Fruit fly (Drosophila melanogaster) whole organism, embryonic: ENCODE data around the gene CG3984.
A peak's percentile ranks its signal among the peaks of the same experiment; 100 is the strongest.

Experiments used
- Abd-B ChIP-seq: fragments of 200-800 bp; sonication (Bioruptor generic); optimal IDR thresholded peaks from 2 replicates; lab custom pipeline; 2018; ENCODE audit warnings: missing biosample characterization, mild to moderate bottlenecking, missing genetic modification characterization, moderate library complexity
- Atf-2 ChIP-seq: fragments of 200-800 bp; sonication (Bioruptor generic); optimal IDR thresholded peaks from 2 replicates; lab custom pipeline; 2016; ENCODE audit warnings: missing biosample characterization, missing genetic modification characterization
- BEAF-32 ChIP-seq: fragments of 200-800 bp; sonication (Bioruptor generic); optimal IDR thresholded peaks from 3 replicates; lab custom pipeline; 2017; ENCODE audit warnings: missing biosample characterization, missing genetic modification characterization, mild to moderate bottlenecking, moderate library complexity, missing genetic modification reagents
- CG10147 ChIP-seq: fragments of 200-800 bp; sonication (Bioruptor generic); optimal IDR thresholded peaks from 2 replicates; lab custom pipeline; 2019; ENCODE audit warnings: missing biosample characterization, mild to moderate bottlenecking, missing genetic modification characterization, moderate library complexity
- CG10209 ChIP-seq: fragments of 200-800 bp; sonication (Bioruptor generic); optimal IDR thresholded peaks from 3 replicates; lab custom pipeline; 2017; ENCODE audit warnings: missing biosample characterization, mild to moderate bottlenecking, missing genetic modification characterization, missing genetic modification reagents
- CG10654 ChIP-seq: fragments of 200-800 bp; sonication (Bioruptor generic); optimal IDR thresholded peaks from 2 replicates; lab custom pipeline; 2016; ENCODE audit warnings: missing biosample characterization, missing genetic modification characterization
- CG10979 ChIP-seq: fragments of 200-800 bp; sonication (Bioruptor generic); optimal IDR thresholded peaks from 2 replicates; lab custom pipeline; 2018; ENCODE audit warnings: missing biosample characterization, mild to moderate bottlenecking, missing genetic modification characterization, moderate library complexity
- CG12769 ChIP-seq: fragments of 200-800 bp; sonication (Bioruptor generic); optimal IDR thresholded peaks from 2 replicates; lab custom pipeline; 2019; ENCODE audit warnings: missing biosample characterization, mild to moderate bottlenecking, missing genetic modification characterization, moderate library complexity
- CG17802 ChIP-seq: fragments of 200-800 bp; sonication (Bioruptor generic); optimal IDR thresholded peaks from 2 replicates; lab custom pipeline; 2018; ENCODE audit warnings: missing biosample characterization, mild to moderate bottlenecking, missing genetic modification characterization, moderate library complexity
- CG2889 ChIP-seq: fragments of 200-800 bp; sonication (Bioruptor generic); IDR thresholded peaks from 3 replicates; pipeline ENCODE4 v1.3.6; 2022; ENCODE audit warnings: missing biosample characterization, missing genetic modification characterization
- CG30020 ChIP-seq: fragments of 200-800 bp; optimal IDR thresholded peaks from 2 replicates; lab custom pipeline; 2019; ENCODE audit warnings: missing biosample characterization, mild to moderate bottlenecking, missing genetic modification characterization, moderate library complexity
- CG30403 ChIP-seq: fragments of 200-800 bp; sonication (Bioruptor generic); optimal IDR thresholded peaks from 3 replicates; lab custom pipeline; 2016; ENCODE audit warnings: missing biosample characterization, missing genetic modification characterization
- CG3163 ChIP-seq: fragments of 200-800 bp; sonication (Bioruptor generic); optimal IDR thresholded peaks from 3 replicates; lab custom pipeline; 2016; ENCODE audit warnings: missing biosample characterization, missing genetic modification characterization
- CG42726 ChIP-seq: fragments of 200-800 bp; sonication (Bioruptor generic); IDR thresholded peaks from 2 replicates; pipeline ENCODE4 v1.3.6; 2022; ENCODE audit warnings: missing biosample characterization, missing genetic modification characterization; ENCODE audit not compliant: partially characterized antibody
- CG4282 ChIP-seq: fragments of 200-800 bp; sonication (Bioruptor generic); optimal IDR thresholded peaks from 2 replicates; lab custom pipeline; 2016; ENCODE audit warnings: missing biosample characterization, missing genetic modification characterization
- CG5245 ChIP-seq: fragments of 200-800 bp; sonication (Bioruptor generic); optimal IDR thresholded peaks from 3 replicates; lab custom pipeline; 2016; ENCODE audit warnings: missing biosample characterization, missing genetic modification characterization
- CG6654 ChIP-seq: fragments of 200-800 bp; sonication (Bioruptor generic); optimal IDR thresholded peaks from 2 replicates; lab custom pipeline; 2017; ENCODE audit warnings: missing biosample characterization, mild to moderate bottlenecking, missing genetic modification characterization
- CG9727 ChIP-seq: fragments of 200-800 bp; sonication (Bioruptor generic); optimal IDR thresholded peaks from 3 replicates; lab custom pipeline; 2017; ENCODE audit warnings: missing biosample characterization, mild to moderate bottlenecking, missing genetic modification characterization
- CG9932 ChIP-seq: fragments of 200-800 bp; sonication (Bioruptor generic); IDR thresholded peaks from 2 replicates; pipeline ENCODE4 v1.3.6; 2022; ENCODE audit warnings: missing biosample characterization, missing genetic modification characterization
- D ChIP-seq, 2 experiments: fragments of 200-800 bp in 1 of 2; fragments of >200 bp in 1 of 2; sonication (Bioruptor generic) in 1 of 2; optimal IDR thresholded peaks; 2 replicates in 1 of 2; 3 replicates in 1 of 2; lab custom pipeline; 2017; ENCODE audit warnings: mild to moderate bottlenecking in 1 of 2, missing biosample characterization in 1 of 2, missing genetic modification characterization in 1 of 2, missing genetic modification reagents in 1 of 2
- Dip2 ChIP-seq: fragments of 200-800 bp; sonication (Bioruptor generic); IDR thresholded peaks from 2 replicates; pipeline ENCODE4 v1.3.6; 2022; ENCODE audit warnings: missing biosample characterization, missing genetic modification characterization
- Dll ChIP-seq: fragments of 200-800 bp; sonication (Bioruptor generic); IDR thresholded peaks from 4 replicates; pipeline ENCODE4 v1.3.6; 2022; ENCODE audit warnings: missing biosample characterization, missing genetic modification characterization; ENCODE audit not compliant: partially characterized antibody
- Drgx ChIP-seq: fragments of 200-800 bp; sonication (Bioruptor generic); IDR thresholded peaks from 2 replicates; pipeline ENCODE4 v1.3.6; 2022; ENCODE audit warnings: missing biosample characterization, missing genetic modification characterization
- Fer2 ChIP-seq: fragments of 200-800 bp; sonication (Bioruptor generic); optimal IDR thresholded peaks from 2 replicates; lab custom pipeline; 2018; ENCODE audit warnings: missing biosample characterization, mild to moderate bottlenecking, missing genetic modification characterization, moderate library complexity
- HLH4C ChIP-seq: fragments of 200-800 bp; sonication (Bioruptor generic); IDR thresholded peaks from 3 replicates; pipeline ENCODE4 v1.3.6; 2022; ENCODE audit warnings: missing biosample characterization, missing genetic modification characterization; ENCODE audit not compliant: partially characterized antibody
- Hand ChIP-seq: fragments of 200-800 bp; sonication (Bioruptor generic); optimal IDR thresholded peaks from 2 replicates; lab custom pipeline; 2017; ENCODE audit warnings: mild to moderate bottlenecking, missing biosample characterization, missing genetic modification reagents, missing genetic modification characterization
- MBD-R2 ChIP-seq: fragments of 200-800 bp; sonication (Bioruptor generic); IDR thresholded peaks from 2 replicates; pipeline ENCODE4 v1.3.6; 2022; ENCODE audit warnings: missing biosample characterization, missing genetic modification characterization
- Max ChIP-seq: fragments of 200-800 bp; sonication (Bioruptor generic); optimal IDR thresholded peaks from 2 replicates; lab custom pipeline; 2016; ENCODE audit warnings: missing biosample characterization, mild to moderate bottlenecking, missing genetic modification characterization
- Mrtf ChIP-seq: fragments of 200-800 bp; sonication (Bioruptor generic); IDR thresholded peaks from 3 replicates; pipeline ENCODE4 v1.3.6; 2022; ENCODE audit warnings: missing biosample characterization, missing genetic modification characterization
- Myb ChIP-seq: fragments of 200-800 bp; sonication (Bioruptor generic); optimal IDR thresholded peaks from 2 replicates; lab custom pipeline; 2016; ENCODE audit warnings: missing biosample characterization, missing genetic modification characterization
- NFAT ChIP-seq: fragments of 200-800 bp; sonication (Bioruptor generic); IDR thresholded peaks from 2 replicates; pipeline ENCODE4 v1.3.6; 2022; ENCODE audit warnings: missing biosample characterization, missing genetic modification characterization
- Oaz ChIP-seq: fragments of 200-800 bp; sonication (Bioruptor generic); IDR thresholded peaks from 2 replicates; pipeline ENCODE4 v1.3.6; 2022; ENCODE audit warnings: missing biosample characterization, missing genetic modification characterization
- Tbp ChIP-seq: fragments of >200 bp; optimal IDR thresholded peaks from 2 replicates; lab custom pipeline; 2018; ENCODE audit warnings: missing biosample characterization, missing genetic modification characterization
- Xbp1 ChIP-seq: fragments of 200-800 bp; sonication (Bioruptor generic); optimal IDR thresholded peaks from 3 replicates; lab custom pipeline; 2016; ENCODE audit warnings: missing biosample characterization, mild to moderate bottlenecking, missing genetic modification characterization
- bigmax ChIP-seq: fragments of 200-800 bp; sonication (Bioruptor generic); optimal IDR thresholded peaks from 2 replicates; lab custom pipeline; 2018; ENCODE audit warnings: missing biosample characterization, mild to moderate bottlenecking, missing genetic modification characterization
- bowl ChIP-seq: fragments of 200-800 bp; sonication (Bioruptor generic); IDR thresholded peaks from 2 replicates; pipeline ENCODE4 v1.3.6; 2022; ENCODE audit warnings: missing biosample characterization, missing genetic modification characterization
- cg ChIP-seq: fragments of 200-800 bp; sonication (Bioruptor generic); optimal IDR thresholded peaks from 3 replicates; lab custom pipeline; 2019; ENCODE audit warnings: missing biosample characterization, mild to moderate bottlenecking, missing genetic modification characterization, moderate library complexity
- dmrt99B ChIP-seq: fragments of 200-800 bp; sonication (Bioruptor generic); optimal IDR thresholded peaks from 2 replicates; lab custom pipeline; 2018; ENCODE audit warnings: missing biosample characterization, mild to moderate bottlenecking, missing genetic modification characterization, moderate library complexity
- emc ChIP-seq: fragments of 200-800 bp; sonication (Bioruptor generic); optimal IDR thresholded peaks from 2 replicates; lab custom pipeline; 2016; ENCODE audit warnings: missing biosample characterization, missing genetic modification characterization
- gem ChIP-seq: fragments of 200-800 bp; sonication (Bioruptor generic); optimal IDR thresholded peaks from 2 replicates; lab custom pipeline; 2019; ENCODE audit warnings: missing biosample characterization, mild to moderate bottlenecking, missing genetic modification characterization, moderate library complexity
- kni ChIP-seq: fragments of 200-800 bp; sonication (Bioruptor generic); optimal IDR thresholded peaks from 3 replicates; lab custom pipeline; 2017; ENCODE audit warnings: mild to moderate bottlenecking, missing biosample characterization, missing genetic modification reagents, missing genetic modification characterization
- peb ChIP-seq: fragments of 200-800 bp; sonication (Bioruptor generic); IDR thresholded peaks from 2 replicates; pipeline ENCODE4 v1.3.6; 2022; ENCODE audit warnings: missing biosample characterization, missing genetic modification characterization
- run ChIP-seq: fragments of 200-800 bp; sonication (Bioruptor generic); optimal IDR thresholded peaks from 3 replicates; lab custom pipeline; 2018; ENCODE audit warnings: missing biosample characterization, mild to moderate bottlenecking, missing genetic modification characterization
- sens ChIP-seq: fragments of 200-800 bp; sonication (Bioruptor generic); peaks from one replicate; lab custom pipeline; 2016; ENCODE audit warnings: missing biosample characterization, missing genetic modification characterization
- sqz ChIP-seq: fragments of 200-800 bp; sonication (Bioruptor generic); optimal IDR thresholded peaks from 3 replicates; lab custom pipeline; 2018; ENCODE audit warnings: missing biosample characterization, mild to moderate bottlenecking, missing genetic modification characterization
- ssp ChIP-seq: fragments of 200-800 bp; sonication (Bioruptor generic); IDR thresholded peaks from 2 replicates; pipeline ENCODE4 v1.3.6; 2022; ENCODE audit warnings: missing biosample characterization, missing genetic modification characterization
- stc ChIP-seq: fragments of 200-800 bp; sonication (Bioruptor generic); IDR thresholded peaks from 2 replicates; pipeline ENCODE4 v1.3.6; 2022; ENCODE audit warnings: missing biosample characterization, missing genetic modification characterization
- sug ChIP-seq: fragments of 200-800 bp; optimal IDR thresholded peaks from 2 replicates; lab custom pipeline; 2019; ENCODE audit warnings: missing biosample characterization, mild to moderate bottlenecking, missing genetic modification characterization, moderate library complexity
- tup ChIP-seq: fragments of 200-800 bp; sonication (Bioruptor generic); optimal IDR thresholded peaks from 2 replicates; lab custom pipeline; 2016; ENCODE audit warnings: missing biosample characterization, mild to moderate bottlenecking, missing genetic modification characterization, moderate library complexity

Gene CG3984

dm6 chr3R:15114465-15115228 is 22.3 kb upstream of the CG3984 start (continued):
- TF ChIP-seq CG3163, result no peak
- TF ChIP-seq bigmax (GFP tag; lab: Kevin White, UChicago), result no peak
- TF ChIP-seq CG10147 (GFP tag; lab: Kevin White, UChicago), result no peak
- no peak for TF ChIP-seq Abd-B (GFP tag; lab: Kevin White, UChicago)
- no peak for TF ChIP-seq emc (GFP tag; lab: Kevin White, UChicago)
- TF ChIP-seq Dip2 (GFP tag; lab: Robert Waterston, UW), result no peak
- TF ChIP-seq Oaz (GFP tag; lab: Robert Waterston, UW), result no peak
- TF ChIP-seq Atf-2 (GFP tag; lab: Kevin White, UChicago), result no peak
- TF ChIP-seq sens (GFP tag; lab: Kevin White, UChicago), result peak; percentile 84
- peak; percentile 68 for TF ChIP-seq kni (GFP tag; lab: Kevin White, UChicago)
- no peak for TF ChIP-seq BEAF-32 (GFP tag; lab: Kevin White, UChicago)
- TF ChIP-seq CG6654 (GFP tag; lab: Kevin White, UChicago), result peak; percentile 31
- TF ChIP-seq CG2889, result no peak
- TF ChIP-seq CG4282 (GFP tag; lab: Kevin White, UChicago), result no peak
- peak; percentile 24 for TF ChIP-seq Xbp1
- TF ChIP-seq CG42726, result no peak
- TF ChIP-seq CG10654 (GFP tag; lab: Kevin White, UChicago), result peak; percentile 4
- TF ChIP-seq CG10209 (GFP tag; lab: Kevin White, UChicago), result no peak
- TF ChIP-seq cg (GFP tag; lab: Kevin White, UChicago), result no peak
- TF ChIP-seq CG30403 (GFP tag; lab: Kevin White, UChicago), result peak; percentile 41
- no peak for TF ChIP-seq CG17802 (tag; lab: Kevin White, UChicago)
- no peak for TF ChIP-seq MBD-R2 (GFP tag; lab: Robert Waterston, UW)
- TF ChIP-seq dmrt99B, result peak; percentile 76
- TF ChIP-seq sqz (GFP tag; lab: Kevin White, UChicago), result no peak
- TF ChIP-seq peb (GFP tag; lab: Robert Waterston, UW), result no peak
- TF ChIP-seq CG30020 (tag; lab: Kevin White, UChicago), result no peak
- no peak for TF ChIP-seq tup (GFP tag; lab: Kevin White, UChicago)
- TF ChIP-seq Myb (GFP tag; lab: Kevin White, UChicago), result no peak
- TF ChIP-seq CG9727 (GFP tag; lab: Kevin White, UChicago), result peak; percentile 43
- no peak for TF ChIP-seq Tbp (GFP tag; lab: Kevin White, UChicago)
- no peak for TF ChIP-seq Hand
- TF ChIP-seq Fer2 (tag; lab: Kevin White, UChicago), result no peak
- TF ChIP-seq CG12769, result no peak
- no peak for TF ChIP-seq NFAT (GFP tag; lab: Robert Waterston, UW)
- no peak for TF ChIP-seq sug (tag; lab: Kevin White, UChicago)
- no peak for TF ChIP-seq Drgx
- TF ChIP-seq Dll (GFP tag; lab: Robert Waterston, UW), result no peak
- no peak for TF ChIP-seq Mrtf (GFP tag; lab: Robert Waterston, UW)
- TF ChIP-seq CG10979 (tag; lab: Kevin White, UChicago), result peak; percentile 70
- TF ChIP-seq ssp (GFP tag; lab: Robert Waterston, UW), result 0 out of 2 replicates have a peak, but pooled peaks have one; percentile 8
- TF ChIP-seq stc (GFP tag; lab: Robert Waterston, UW), result no peak
- TF ChIP-seq CG9932 (GFP tag; lab: Robert Waterston, UW), result no peak
- no peak for TF ChIP-seq bowl
- TF ChIP-seq run, result no peak
- TF ChIP-seq HLH4C (GFP tag; lab: Robert Waterston, UW), result no peak
- TF ChIP-seq CG5245 (GFP tag; lab: Kevin White, UChicago), result no peak
- TF ChIP-seq D (optimal IDR thresholded peaks at IDR 0.05; lab: Kevin White, UChicago), result no peak
- TF ChIP-seq D (GFP tag; optimal IDR thresholded peaks at IDR 0.05; lab: Kevin White, UChicago), result peak; percentile 64
- TF ChIP-seq gem, result peak; percentile 67
- no peak for TF ChIP-seq Max
